Fruit fly (Drosophila melanogaster) whole organism, embryonic: ENCODE data around the gene CG9926.

Experiments used
- Asciz ChIP-seq: fragments of 200-800 bp; sonication (Bioruptor generic); optimal IDR thresholded peaks from 2 replicates; lab custom pipeline; 2017; ENCODE audit warnings: missing biosample characterization, mild to moderate bottlenecking, missing genetic modification characterization, missing genetic modification reagents
- Bdp1 ChIP-seq: fragments of 200-800 bp; sonication (Bioruptor generic); optimal IDR thresholded peaks from 3 replicates; lab custom pipeline; 2016; ENCODE audit warnings: missing biosample characterization, missing genetic modification characterization
- CG10321 ChIP-seq: fragments of 200-800 bp; sonication (Bioruptor generic); IDR thresholded peaks from 2 replicates; pipeline ENCODE4 v1.3.6; 2022; ENCODE audit warnings: missing biosample characterization, missing genetic modification characterization
- CG12942 ChIP-seq: fragments of 200-800 bp; sonication (Bioruptor generic); optimal IDR thresholded peaks from 3 replicates; lab custom pipeline; 2016; ENCODE audit warnings: missing biosample characterization, missing genetic modification characterization
- CG13775 ChIP-seq: fragments of 200-800 bp; sonication (Bioruptor generic); optimal IDR thresholded peaks from 3 replicates; lab custom pipeline; 2017; ENCODE audit warnings: missing biosample characterization, mild to moderate bottlenecking, missing genetic modification characterization
- CG15479 ChIP-seq: fragments of 200-800 bp; sonication (Bioruptor generic); optimal IDR thresholded peaks from 3 replicates; lab custom pipeline; 2019; ENCODE audit warnings: missing biosample characterization, mild to moderate bottlenecking, missing genetic modification characterization, moderate library complexity
- CG15696 ChIP-seq: fragments of 200-800 bp; sonication (Bioruptor generic); optimal IDR thresholded peaks from 2 replicates; lab custom pipeline; 2019; ENCODE audit warnings: missing biosample characterization, mild to moderate bottlenecking, missing genetic modification characterization, moderate library complexity
- CG16863 ChIP-seq: fragments of 200-800 bp; sonication (Bioruptor generic); optimal IDR thresholded peaks from 3 replicates; lab custom pipeline; 2016; ENCODE audit warnings: missing biosample characterization, missing genetic modification characterization
- CG17328 ChIP-seq: fragments of 200-800 bp; sonication (Bioruptor generic); IDR thresholded peaks from 2 replicates; pipeline ENCODE4 v1.3.6; 2022; ENCODE audit warnings: missing biosample characterization, missing genetic modification characterization
- CG17568 ChIP-seq: fragments of 200-800 bp; sonication (Bioruptor generic); optimal IDR thresholded peaks from 2 replicates; lab custom pipeline; 2018; ENCODE audit warnings: missing biosample characterization, mild to moderate bottlenecking, missing genetic modification characterization, moderate library complexity
- CG18262 ChIP-seq: fragments of 200-800 bp; optimal IDR thresholded peaks from 3 replicates; lab custom pipeline; 2019; ENCODE audit warnings: missing biosample characterization, mild to moderate bottlenecking, missing genetic modification characterization, moderate library complexity
- CG32767 ChIP-seq: fragments of 200-800 bp; sonication (Bioruptor generic); IDR thresholded peaks from 2 replicates; pipeline ENCODE4 v1.3.6; 2022; ENCODE audit warnings: missing biosample characterization, missing genetic modification characterization
- CG3995 ChIP-seq: fragments of 200-800 bp; sonication (Bioruptor generic); optimal IDR thresholded peaks from 3 replicates; lab custom pipeline; 2016; ENCODE audit warnings: missing biosample characterization, missing genetic modification characterization
- CG6654 ChIP-seq: fragments of 200-800 bp; sonication (Bioruptor generic); optimal IDR thresholded peaks from 2 replicates; lab custom pipeline; 2017; ENCODE audit warnings: missing biosample characterization, mild to moderate bottlenecking, missing genetic modification characterization
- CG6689 ChIP-seq: fragments of 200-800 bp; sonication (Bioruptor generic); IDR thresholded peaks from 2 replicates; pipeline ENCODE4 v1.3.6; 2022; ENCODE audit warnings: missing biosample characterization, missing genetic modification characterization
- CG7372 ChIP-seq: fragments of 200-800 bp; sonication (Bioruptor generic); IDR thresholded peaks from 2 replicates; pipeline ENCODE4 v1.3.6; 2022; ENCODE audit warnings: missing biosample characterization, missing genetic modification characterization
- CG8478 ChIP-seq: fragments of >200 bp; optimal IDR thresholded peaks from 2 replicates; lab custom pipeline; 2018
- CG9817 ChIP-seq: fragments of 200-800 bp; sonication (Bioruptor generic); optimal IDR thresholded peaks from 2 replicates; lab custom pipeline; 2018; ENCODE audit warnings: missing biosample characterization, mild to moderate bottlenecking, missing genetic modification characterization, moderate library complexity
- D19A ChIP-seq: fragments of 200-800 bp; optimal IDR thresholded peaks from 3 replicates; lab custom pipeline; 2019; ENCODE audit warnings: missing biosample characterization, mild to moderate bottlenecking, missing genetic modification characterization, moderate library complexity
- D19B ChIP-seq: fragments of 200-800 bp; sonication (Bioruptor generic); optimal IDR thresholded peaks from 2 replicates; lab custom pipeline; 2017; ENCODE audit warnings: missing biosample characterization, mild to moderate bottlenecking, missing genetic modification characterization
- Dip3 ChIP-seq: fragments of 200-800 bp; sonication (Bioruptor generic); optimal IDR thresholded peaks from 3 replicates; lab custom pipeline; 2016; ENCODE audit warnings: missing biosample characterization, missing genetic modification characterization
- Ets65A ChIP-seq: fragments of 200-800 bp; sonication (Bioruptor generic); peaks from one replicate; lab custom pipeline; 2016; ENCODE audit warnings: missing biosample characterization, missing genetic modification characterization
- Fer2 ChIP-seq: fragments of 200-800 bp; sonication (Bioruptor generic); optimal IDR thresholded peaks from 2 replicates; lab custom pipeline; 2018; ENCODE audit warnings: missing biosample characterization, mild to moderate bottlenecking, missing genetic modification characterization, moderate library complexity
- HLH4C ChIP-seq: fragments of 200-800 bp; sonication (Bioruptor generic); IDR thresholded peaks from 3 replicates; pipeline ENCODE4 v1.3.6; 2022; ENCODE audit warnings: missing biosample characterization, missing genetic modification characterization; ENCODE audit not compliant: partially characterized antibody
- Lhr ChIP-seq: fragments of 200-800 bp; sonication (Bioruptor generic); optimal IDR thresholded peaks from 3 replicates; lab custom pipeline; 2017; ENCODE audit warnings: mild to moderate bottlenecking, missing biosample characterization, missing genetic modification reagents, missing genetic modification characterization
- Lpt ChIP-seq: fragments of >200 bp; optimal IDR thresholded peaks from 2 replicates; lab custom pipeline; 2018; ENCODE audit warnings: missing biosample characterization, missing genetic modification characterization
- Nf-YB ChIP-seq: fragments of 200-800 bp; sonication (Bioruptor generic); optimal IDR thresholded peaks from 3 replicates; lab custom pipeline; 2019; ENCODE audit warnings: missing biosample characterization, mild to moderate bottlenecking, missing genetic modification characterization, moderate library complexity
- Nf-YC ChIP-seq: fragments of 200-800 bp; optimal IDR thresholded peaks from 3 replicates; lab custom pipeline; 2019; ENCODE audit warnings: missing biosample characterization, mild to moderate bottlenecking, missing genetic modification characterization, moderate library complexity
- Oli ChIP-seq: fragments of 200-800 bp; sonication (Bioruptor generic); optimal IDR thresholded peaks from 2 replicates; lab custom pipeline; 2018; ENCODE audit warnings: missing biosample characterization, mild to moderate bottlenecking, missing genetic modification characterization, moderate library complexity
- Sox100B ChIP-seq: fragments of 200-800 bp; sonication (Bioruptor generic); optimal IDR thresholded peaks from 3 replicates; lab custom pipeline; 2018; ENCODE audit warnings: missing biosample characterization, mild to moderate bottlenecking, missing genetic modification characterization
- Tbp ChIP-seq: fragments of >200 bp; optimal IDR thresholded peaks from 2 replicates; lab custom pipeline; 2018; ENCODE audit warnings: missing biosample characterization, missing genetic modification characterization
- Usf ChIP-seq: fragments of 200-800 bp; sonication (Bioruptor generic); optimal IDR thresholded peaks from 2 replicates; lab custom pipeline; 2017; ENCODE audit warnings: missing genotype, missing biosample characterization, missing genetic modification characterization
- abd-A ChIP-seq: fragments of 200-800 bp; sonication (Bioruptor generic); optimal IDR thresholded peaks from 3 replicates; lab custom pipeline; 2019; ENCODE audit warnings: missing biosample characterization, mild to moderate bottlenecking, missing genetic modification characterization, moderate library complexity
- ac ChIP-seq: fragments of 200-800 bp; sonication (Bioruptor generic); optimal IDR thresholded peaks from 3 replicates; lab custom pipeline; 2017; ENCODE audit warnings: missing biosample characterization, mild to moderate bottlenecking, missing genetic modification characterization
- aop ChIP-seq: fragments of 200-800 bp; sonication (Bioruptor generic); IDR thresholded peaks from 2 replicates; pipeline ENCODE4 v1.3.6; 2022; ENCODE audit warnings: missing biosample characterization, missing genetic modification characterization
- bab2 ChIP-seq: fragments of 200-800 bp; sonication (Bioruptor generic); optimal IDR thresholded peaks from 2 replicates; lab custom pipeline; 2016; ENCODE audit warnings: missing biosample characterization, missing genetic modification characterization
- chm ChIP-seq: fragments of 200-800 bp; sonication (Bioruptor generic); IDR thresholded peaks from 2 replicates; pipeline ENCODE4 v1.3.6; 2022; ENCODE audit warnings: missing biosample characterization, missing genetic modification characterization
- crol ChIP-seq: fragments of 200-800 bp; sonication (Bioruptor generic); IDR thresholded peaks from 2 replicates; pipeline ENCODE4 v1.3.6; 2022; ENCODE audit warnings: missing biosample characterization, missing genetic modification characterization
- cwo ChIP-seq: fragments of 200-800 bp; sonication (Bioruptor generic); optimal IDR thresholded peaks from 3 replicates; lab custom pipeline; 2017; ENCODE audit warnings: missing biosample characterization, missing genetic modification characterization, mild to moderate bottlenecking, moderate library complexity, missing genetic modification reagents
- esg ChIP-seq: fragments of 200-800 bp; sonication (Bioruptor generic); conservative IDR thresholded peaks from 2 replicates; pipeline ENCODE4 v1.3.6; 2022; ENCODE audit warnings: missing biosample characterization, missing genetic modification characterization
- ewg ChIP-seq: fragments of 200-800 bp; sonication (Bioruptor generic); optimal IDR thresholded peaks from 3 replicates; lab custom pipeline; 2017; ENCODE audit warnings: mild to moderate bottlenecking, missing biosample characterization, missing genetic modification reagents, missing genetic modification characterization
- gem ChIP-seq: fragments of 200-800 bp; sonication (Bioruptor generic); optimal IDR thresholded peaks from 2 replicates; lab custom pipeline; 2019; ENCODE audit warnings: missing biosample characterization, mild to moderate bottlenecking, missing genetic modification characterization, moderate library complexity
- hbn ChIP-seq: fragments of 200-800 bp; sonication (Bioruptor generic); IDR thresholded peaks from 2 replicates; pipeline ENCODE4 v1.3.6; 2022; ENCODE audit warnings: missing biosample characterization, missing genetic modification characterization; ENCODE audit not compliant: partially characterized antibody
- jing ChIP-seq: fragments of 200-800 bp; sonication (Bioruptor generic); optimal IDR thresholded peaks from 2 replicates; lab custom pipeline; 2018; ENCODE audit warnings: missing biosample characterization, mild to moderate bottlenecking, missing genetic modification characterization
- lmd ChIP-seq: fragments of 200-800 bp; sonication (Bioruptor generic); IDR thresholded peaks from 2 replicates; pipeline ENCODE4 v1.3.6; 2022; ENCODE audit warnings: missing biosample characterization, missing genetic modification characterization
- mam ChIP-seq: fragments of 200-800 bp; sonication (Bioruptor generic); optimal IDR thresholded peaks from 3 replicates; lab custom pipeline; 2016; ENCODE audit warnings: missing biosample characterization, missing genetic modification characterization
- nerfin-1 ChIP-seq: fragments of 200-800 bp; sonication (Bioruptor generic); optimal IDR thresholded peaks from 3 replicates; lab custom pipeline; 2019; ENCODE audit warnings: missing biosample characterization, mild to moderate bottlenecking, missing genetic modification characterization, moderate library complexity
- pita ChIP-seq: fragments of 200-800 bp; sonication (Bioruptor generic); optimal IDR thresholded peaks from 2 replicates; lab custom pipeline; 2017; ENCODE audit warnings: missing biosample characterization, mild to moderate bottlenecking, missing genetic modification characterization
- rib ChIP-seq: fragments of 200-800 bp; sonication (Bioruptor generic); IDR thresholded peaks from 2 replicates; pipeline ENCODE4 v1.3.6; 2022; ENCODE audit warnings: missing biosample characterization, missing genetic modification characterization
- sd ChIP-seq: fragments of 200-800 bp; sonication (Bioruptor generic); optimal IDR thresholded peaks from 3 replicates; lab custom pipeline; 2018; ENCODE audit warnings: missing biosample characterization, mild to moderate bottlenecking, missing genetic modification characterization, moderate library complexity
- seq ChIP-seq: fragments of 200-800 bp; sonication (Bioruptor generic); IDR thresholded peaks from 2 replicates; pipeline ENCODE4 v1.3.6; 2022; ENCODE audit warnings: missing biosample characterization, missing genetic modification characterization
- wdn ChIP-seq: fragments of 200-800 bp; sonication (Bioruptor generic); IDR thresholded peaks from 2 replicates; pipeline ENCODE4 v1.3.6; 2022; ENCODE audit warnings: missing biosample characterization, missing genetic modification characterization

CG9926 gene

DNA sequence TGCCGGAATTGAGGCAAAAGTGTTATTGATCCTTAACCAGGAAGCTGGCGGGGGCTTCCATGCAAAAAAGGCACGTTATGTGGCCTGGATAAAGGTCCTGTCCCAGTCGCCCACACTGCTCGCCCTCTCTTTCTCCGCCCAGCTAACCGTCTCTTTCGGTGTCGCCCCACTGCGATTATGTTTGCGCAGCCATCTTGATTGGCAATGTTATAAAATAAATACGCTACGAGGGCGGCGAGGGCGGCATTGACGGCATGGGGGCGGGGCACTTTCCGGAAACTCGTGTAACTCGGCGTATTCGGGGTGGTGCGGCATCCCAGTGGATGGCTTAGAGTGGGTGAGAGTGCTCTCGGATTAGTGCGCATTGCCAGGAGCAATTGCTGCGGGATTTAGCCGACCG is 27.3 kb downstream of the CG9926 start:
- TF ChIP-seq mam = no peak
- peak; percentile 8 for TF ChIP-seq ewg (GFP tag; lab: Kevin White, UChicago)
- TF ChIP-seq crol (GFP tag; lab: Robert Waterston, UW) = peak; percentile 46; the same call in 1 of the 2 replicates
- 0 out of 2 replicates have a peak, but pooled peaks have one; percentile 6 for TF ChIP-seq wdn
- no peak for TF ChIP-seq ac
- TF ChIP-seq Tbp = no peak
- TF ChIP-seq bab2 = no peak
- no peak for TF ChIP-seq aop (GFP tag; lab: Robert Waterston, UW)
- peak; percentile 66 for TF ChIP-seq seq (GFP tag; lab: Robert Waterston, UW)
- no peak for TF ChIP-seq gem
- no peak for TF ChIP-seq CG6689 (GFP tag; lab: Robert Waterston, UW)
- no peak for TF ChIP-seq CG18262
- TF ChIP-seq Lhr (GFP tag; lab: Kevin White, UChicago) = no peak
- TF ChIP-seq Bdp1 = no peak
- TF ChIP-seq lmd = no peak
- no peak for TF ChIP-seq pita (GFP tag; lab: Kevin White, UChicago)
- TF ChIP-seq CG32767 (GFP tag; lab: Robert Waterston, UW) = no peak
- peak; percentile 14 for TF ChIP-seq abd-A
- TF ChIP-seq CG17328 (GFP tag; lab: Robert Waterston, UW) = no peak
- TF ChIP-seq CG15696 = no peak
- no peak for TF ChIP-seq jing (GFP tag; lab: Kevin White, UChicago)
- TF ChIP-seq CG6654 (GFP tag; lab: Kevin White, UChicago) = no peak
- TF ChIP-seq CG7372 (GFP tag; lab: Robert Waterston, UW) = no peak
- no peak for TF ChIP-seq CG13775 (GFP tag; lab: Kevin White, UChicago)
- no peak for TF ChIP-seq Sox100B (GFP tag; lab: Kevin White, UChicago)
- no peak for TF ChIP-seq Oli
- no peak for TF ChIP-seq Lpt (GFP tag; lab: Kevin White, UChicago)
- peak; percentile 28 for TF ChIP-seq Ets65A (GFP tag; lab: Kevin White, UChicago)
- no peak for TF ChIP-seq CG15479 (GFP tag; lab: Kevin White, UChicago)
- peak; percentile 87 for TF ChIP-seq Nf-YC (tag; lab: Kevin White, UChicago)
- TF ChIP-seq CG12942 (GFP tag; lab: Kevin White, UChicago) = no peak
- TF ChIP-seq D19A = no peak
- TF ChIP-seq Dip3 (GFP tag; lab: Kevin White, UChicago) = no peak
- no peak for TF ChIP-seq rib (GFP tag; lab: Robert Waterston, UW)
- TF ChIP-seq chm (GFP tag; lab: Robert Waterston, UW) = 0 out of 2 replicates have a peak, but pooled peaks have one; percentile 11
- TF ChIP-seq Asciz (GFP tag; lab: Kevin White, UChicago) = no peak
- TF ChIP-seq esg = no peak
- TF ChIP-seq CG3995 = no peak
- TF ChIP-seq CG9817 (tag; lab: Kevin White, UChicago) = no peak
- peak; percentile 77 for TF ChIP-seq Nf-YB (GFP tag; lab: Kevin White, UChicago)
- no peak for TF ChIP-seq CG16863
- no peak for TF ChIP-seq sd (tag; lab: Kevin White, UChicago)
- TF ChIP-seq Usf (GFP tag; lab: Kevin White, UChicago) = no peak
- TF ChIP-seq D19B (GFP tag; lab: Kevin White, UChicago) = no peak
- no peak for TF ChIP-seq hbn (GFP tag; lab: Robert Waterston, UW)
- no peak for TF ChIP-seq cwo (GFP tag; lab: Kevin White, UChicago)
- 0 out of 2 replicates have a peak, but pooled peaks have one; percentile 50 for TF ChIP-seq CG10321
- no peak for TF ChIP-seq CG17568 (GFP tag; lab: Kevin White, UChicago)
- TF ChIP-seq HLH4C (GFP tag; lab: Robert Waterston, UW) = no peak
- TF ChIP-seq CG8478 = no peak
- TF ChIP-seq Fer2 = no peak
- TF ChIP-seq nerfin-1 (tag; lab: Kevin White, UChicago) = no peak
